Fruit fly (Drosophila melanogaster) whole organism, embryonic: ENCODE measurements around the gene CG33124.

Source experiments
- Ada2b ChIP-seq: fragments of 200-800 bp; sonication (Bioruptor generic); IDR thresholded peaks from 2 replicates; pipeline ENCODE4 v1.3.6; 2022; ENCODE audit warnings: missing biosample characterization, missing genetic modification characterization
- CG10274 ChIP-seq: fragments of 200-800 bp; sonication (Bioruptor generic); optimal IDR thresholded peaks from 3 replicates; lab custom pipeline; 2017; ENCODE audit warnings: missing biosample characterization, mild to moderate bottlenecking, missing genetic modification characterization
- CG10321 ChIP-seq: fragments of 200-800 bp; sonication (Bioruptor generic); IDR thresholded peaks from 2 replicates; pipeline ENCODE4 v1.3.6; 2022; ENCODE audit warnings: missing biosample characterization, missing genetic modification characterization
- CG10431 ChIP-seq: fragments of 200-800 bp; sonication (Bioruptor generic); optimal IDR thresholded peaks from 3 replicates; lab custom pipeline; 2018; ENCODE audit warnings: missing biosample characterization, mild to moderate bottlenecking, missing genetic modification characterization
- CG11560 ChIP-seq: fragments of 200-800 bp; sonication (Bioruptor generic); IDR thresholded peaks from 3 replicates; pipeline ENCODE4 v1.3.6; 2022; ENCODE audit warnings: missing biosample characterization, missing genetic modification characterization
- CG11723 ChIP-seq: fragments of 200-800 bp; sonication (Bioruptor generic); optimal IDR thresholded peaks from 2 replicates; lab custom pipeline; 2017; ENCODE audit warnings: missing biosample characterization, mild to moderate bottlenecking, missing genetic modification characterization
- CG12299 ChIP-seq: fragments of 200-800 bp; sonication (Bioruptor generic); optimal IDR thresholded peaks from 2 replicates; lab custom pipeline; 2018; ENCODE audit warnings: missing biosample characterization, mild to moderate bottlenecking, missing genetic modification characterization
- CG15479 ChIP-seq: fragments of 200-800 bp; sonication (Bioruptor generic); optimal IDR thresholded peaks from 3 replicates; lab custom pipeline; 2019; ENCODE audit warnings: missing biosample characterization, mild to moderate bottlenecking, missing genetic modification characterization, moderate library complexity
- CG17385 ChIP-seq: fragments of 200-800 bp; sonication (Bioruptor generic); optimal IDR thresholded peaks from 3 replicates; lab custom pipeline; 2018; ENCODE audit warnings: missing biosample characterization, mild to moderate bottlenecking, missing genetic modification characterization
- CG1792 ChIP-seq: fragments of 200-800 bp; sonication (Bioruptor generic); optimal IDR thresholded peaks from 2 replicates; lab custom pipeline; 2016; ENCODE audit warnings: missing biosample characterization, missing genetic modification characterization
- CG2875 ChIP-seq: fragments of 200-800 bp; sonication (Bioruptor generic); optimal IDR thresholded peaks from 2 replicates; lab custom pipeline; 2017; ENCODE audit warnings: missing biosample characterization, mild to moderate bottlenecking, missing genetic modification characterization, missing genetic modification reagents
- CG3163 ChIP-seq: fragments of 200-800 bp; sonication (Bioruptor generic); optimal IDR thresholded peaks from 3 replicates; lab custom pipeline; 2016; ENCODE audit warnings: missing biosample characterization, missing genetic modification characterization
- CG4730 ChIP-seq: fragments of 200-800 bp; sonication (Bioruptor generic); IDR thresholded peaks from 2 replicates; pipeline ENCODE4 v1.3.6; 2022; ENCODE audit warnings: missing biosample characterization, missing genetic modification characterization
- CG7556 ChIP-seq: fragments of 200-800 bp; sonication (Bioruptor generic); optimal IDR thresholded peaks from 2 replicates; lab custom pipeline; 2017; ENCODE audit warnings: missing biosample characterization, mild to moderate bottlenecking, missing genetic modification characterization
- CG8944 ChIP-seq: fragments of 200-800 bp; sonication (Bioruptor generic); optimal IDR thresholded peaks from 3 replicates; lab custom pipeline; 2016; ENCODE audit warnings: missing biosample characterization, missing genetic modification characterization
- CHES-1-like ChIP-seq: fragments of 200-800 bp; sonication (Bioruptor generic); optimal IDR thresholded peaks from 2 replicates; lab custom pipeline; 2016; ENCODE audit warnings: missing biosample characterization, missing genetic modification characterization
- Deaf1 ChIP-seq: fragments of 200-800 bp; optimal IDR thresholded peaks from 3 replicates; lab custom pipeline; 2019; ENCODE audit warnings: missing biosample characterization, mild to moderate bottlenecking, missing genetic modification characterization, moderate library complexity
- Eip74EF ChIP-seq, 2 experiments: fragments of 200-800 bp in 1 of 2; fragments of >200 bp in 1 of 2; sonication (Bioruptor generic) in 1 of 2; optimal IDR thresholded peaks; 2 replicates each; lab custom pipeline; 2017 to 2019; ENCODE audit warnings: missing biosample characterization in 2 of 2, missing genetic modification characterization in 2 of 2, mild to moderate bottlenecking in 1 of 2, moderate library complexity in 1 of 2
- Hr3 ChIP-seq: fragments of 200-800 bp; sonication (Bioruptor generic); optimal IDR thresholded peaks from 3 replicates; lab custom pipeline; 2016; ENCODE audit warnings: missing biosample characterization, missing genetic modification characterization
- Lim3 ChIP-seq: fragments of 200-800 bp; sonication (Bioruptor generic); IDR thresholded peaks from 2 replicates; pipeline ENCODE4 v1.3.6; 2022; ENCODE audit warnings: missing biosample characterization, missing genetic modification characterization
- NFAT ChIP-seq: fragments of 200-800 bp; sonication (Bioruptor generic); IDR thresholded peaks from 2 replicates; pipeline ENCODE4 v1.3.6; 2022; ENCODE audit warnings: missing biosample characterization, missing genetic modification characterization
- NK7.1 ChIP-seq: fragments of 200-800 bp; sonication (Bioruptor generic); optimal IDR thresholded peaks from 3 replicates; lab custom pipeline; 2016; ENCODE audit warnings: missing biosample characterization, missing genetic modification characterization
- Neu2 ChIP-seq: fragments of 200-800 bp; sonication (Bioruptor generic); optimal IDR thresholded peaks from 3 replicates; lab custom pipeline; 2016; ENCODE audit warnings: missing biosample characterization, missing genetic modification characterization, borderline replicate concordance
- Nf-YB ChIP-seq: fragments of 200-800 bp; sonication (Bioruptor generic); optimal IDR thresholded peaks from 3 replicates; lab custom pipeline; 2019; ENCODE audit warnings: missing biosample characterization, mild to moderate bottlenecking, missing genetic modification characterization, moderate library complexity
- NfI ChIP-seq: fragments of 200-800 bp; sonication (Bioruptor generic); optimal IDR thresholded peaks from 3 replicates; lab custom pipeline; 2018; ENCODE audit warnings: missing biosample characterization, mild to moderate bottlenecking, missing genetic modification characterization, moderate library complexity
- Scr ChIP-seq: fragments of 200-800 bp; sonication (Bioruptor generic); IDR thresholded peaks from 2 replicates; pipeline ENCODE4 v1.3.6; 2022; ENCODE audit warnings: missing biosample characterization, missing genetic modification characterization; ENCODE audit not compliant: partially characterized antibody
- Six4 ChIP-seq: fragments of 200-800 bp; sonication (Bioruptor generic); optimal IDR thresholded peaks from 2 replicates; lab custom pipeline; 2016; ENCODE audit warnings: missing biosample characterization, missing genetic modification characterization
- Spps ChIP-seq: fragments of 200-800 bp; sonication (Bioruptor generic); optimal IDR thresholded peaks from 2 replicates; lab custom pipeline; 2018; ENCODE audit warnings: missing biosample characterization, mild to moderate bottlenecking, missing genetic modification characterization
- Ssrp ChIP-seq: fragments of 200-800 bp; sonication (Bioruptor generic); optimal IDR thresholded peaks from 2 replicates; lab custom pipeline; 2018; ENCODE audit warnings: missing biosample characterization, mild to moderate bottlenecking, missing genetic modification characterization, moderate library complexity
- Stat92E ChIP-seq, 3 experiments: fragments of >200 bp in 2 of 3; fragments of 200-800 bp in 1 of 3; sonication (Bioruptor generic) in 1 of 3; optimal IDR thresholded peaks; 2 replicates each; lab custom pipeline; 2017 to 2019; ENCODE audit warnings: missing biosample characterization in 3 of 3, missing genetic modification characterization in 3 of 3, mild to moderate bottlenecking in 1 of 3, moderate library complexity in 1 of 3
- TFAM ChIP-seq: fragments of 200-800 bp; sonication (Bioruptor generic); optimal IDR thresholded peaks from 2 replicates; lab custom pipeline; 2017; ENCODE audit warnings: missing biosample characterization, missing genetic modification characterization, inconsistent platforms
- Taf1 ChIP-seq: fragments of 200-800 bp; sonication (Bioruptor generic); IDR thresholded peaks from 2 replicates; pipeline ENCODE4 v1.3.6; 2022; ENCODE audit warnings: missing biosample characterization, missing genetic modification characterization
- Vsx1 ChIP-seq: fragments of 200-800 bp; sonication (Bioruptor generic); optimal IDR thresholded peaks from 2 replicates; lab custom pipeline; 2017; ENCODE audit warnings: missing biosample characterization, mild to moderate bottlenecking, missing genetic modification characterization, missing genetic modification reagents
- br ChIP-seq: fragments of >200 bp; optimal IDR thresholded peaks from 2 replicates; lab custom pipeline; 2017
- cad ChIP-seq: fragments of >200 bp; optimal IDR thresholded peaks from 2 replicates; lab custom pipeline; 2017; ENCODE audit warnings: missing biosample characterization, missing genetic modification characterization
- caup ChIP-seq: fragments of 200-800 bp; sonication (Bioruptor generic); optimal IDR thresholded peaks from 3 replicates; lab custom pipeline; 2017; ENCODE audit warnings: missing biosample characterization, mild to moderate bottlenecking, missing genetic modification characterization, moderate library complexity; ENCODE audit not compliant: severe bottlenecking
- cg ChIP-seq: fragments of 200-800 bp; sonication (Bioruptor generic); optimal IDR thresholded peaks from 3 replicates; lab custom pipeline; 2019; ENCODE audit warnings: missing biosample characterization, mild to moderate bottlenecking, missing genetic modification characterization, moderate library complexity
- dmrt11E ChIP-seq: fragments of 200-800 bp; sonication (Bioruptor generic); optimal IDR thresholded peaks from 3 replicates; lab custom pipeline; 2018; ENCODE audit warnings: missing biosample characterization, mild to moderate bottlenecking, missing genetic modification characterization, moderate library complexity
- ems ChIP-seq: fragments of 200-800 bp; sonication (Bioruptor generic); optimal IDR thresholded peaks from 3 replicates; lab custom pipeline; 2016; ENCODE audit warnings: missing biosample characterization, missing genetic modification characterization
- fd102C ChIP-seq: fragments of 200-800 bp; sonication (Bioruptor generic); optimal IDR thresholded peaks from 2 replicates; lab custom pipeline; 2018; ENCODE audit warnings: missing biosample characterization, mild to moderate bottlenecking, missing genetic modification characterization, moderate library complexity
- hth ChIP-seq: fragments of >200 bp; optimal IDR thresholded peaks from 2 replicates; lab custom pipeline; 2017; ENCODE audit warnings: inconsistent platforms
- maf-S ChIP-seq: fragments of 200-800 bp; sonication (Bioruptor generic); optimal IDR thresholded peaks from 2 replicates; lab custom pipeline; 2016; ENCODE audit warnings: missing biosample characterization, missing genetic modification characterization
- mirr ChIP-seq: fragments of 200-800 bp; sonication (Bioruptor generic); optimal IDR thresholded peaks from 3 replicates; lab custom pipeline; 2018; ENCODE audit warnings: missing biosample characterization, mild to moderate bottlenecking, missing genetic modification characterization
- oc ChIP-seq: fragments of 200-800 bp; sonication (Bioruptor generic); optimal IDR thresholded peaks from 2 replicates; lab custom pipeline; 2018; ENCODE audit warnings: missing biosample characterization, mild to moderate bottlenecking, missing genetic modification characterization, moderate library complexity
- phol ChIP-seq: fragments of 200-800 bp; sonication (Bioruptor generic); optimal IDR thresholded peaks from 3 replicates; lab custom pipeline; 2018; ENCODE audit warnings: missing biosample characterization, mild to moderate bottlenecking, missing genetic modification characterization, moderate library complexity
- psq ChIP-seq: fragments of 200-800 bp; sonication (Bioruptor generic); optimal IDR thresholded peaks from 2 replicates; lab custom pipeline; 2017; ENCODE audit warnings: missing biosample characterization, missing genetic modification characterization
- ranshi ChIP-seq: fragments of 200-800 bp; sonication (Bioruptor generic); IDR thresholded peaks from 2 replicates; pipeline ENCODE4 v1.3.6; 2022; ENCODE audit warnings: missing biosample characterization, missing genetic modification characterization
- schlank ChIP-seq: fragments of 200-800 bp; sonication (Bioruptor generic); optimal IDR thresholded peaks from 2 replicates; lab custom pipeline; 2018; ENCODE audit warnings: missing biosample characterization, mild to moderate bottlenecking, missing genetic modification characterization
- tup ChIP-seq: fragments of 200-800 bp; sonication (Bioruptor generic); optimal IDR thresholded peaks from 2 replicates; lab custom pipeline; 2016; ENCODE audit warnings: missing biosample characterization, mild to moderate bottlenecking, missing genetic modification characterization, moderate library complexity
- tx ChIP-seq: fragments of 200-800 bp; sonication (Bioruptor generic); optimal IDR thresholded peaks from 2 replicates; lab custom pipeline; 2016; ENCODE audit warnings: missing biosample characterization, missing genetic modification characterization
- zen ChIP-seq: fragments of 200-800 bp; sonication (Bioruptor generic); optimal IDR thresholded peaks from 3 replicates; lab custom pipeline; 2018; ENCODE audit warnings: missing biosample characterization, mild to moderate bottlenecking, missing genetic modification characterization, moderate library complexity

The CG33124 gene

dm6 chr2L:2193357-2193780 lies 15.5 kb downstream of the CG33124 start (continued):
- TF ChIP-seq Six4 (GFP tag; lab: Kevin White, UChicago) (no peak), cad (GFP tag; lab: Kevin White, UChicago) (no peak), CG10431 (GFP tag; lab: Kevin White, UChicago) (peak; percentile 42), fd102C (GFP tag; lab: Kevin White, UChicago) (no peak), CG3163 (GFP tag; lab: Kevin White, UChicago) (peak; percentile 35), zen (tag; lab: Kevin White, UChicago) (no peak), Nf-YB (peak; percentile 73), hth (lab: Kevin White, UChicago) (no peak), maf-S (GFP tag; lab: Kevin White, UChicago) (no peak), psq (no peak), Deaf1 (tag; lab: Kevin White, UChicago) (peak; percentile 83), CHES-1-like (GFP tag; lab: Kevin White, UChicago) (peak; percentile 3), CG11560 (no peak), caup (peak; percentile 53), Lim3 (GFP tag; lab: Robert Waterston, UW) (no peak), Scr (no peak), CG10274 (no peak), mirr (GFP tag; lab: Kevin White, UChicago) (peak; percentile 79), ems (GFP tag; lab: Kevin White, UChicago) (peak; percentile 37), ranshi (GFP tag; lab: Robert Waterston, UW) (no peak), CG12299 (tag; lab: Kevin White, UChicago) (peak; percentile 22), Taf1 (GFP tag; lab: Robert Waterston, UW) (no peak), tup (GFP tag; lab: Kevin White, UChicago) (no peak), TFAM (GFP tag; lab: Kevin White, UChicago) (no peak), phol (tag; lab: Kevin White, UChicago) (no peak), tx (GFP tag; lab: Kevin White, UChicago) (no peak), Hr3 (GFP tag; lab: Kevin White, UChicago) (no peak), Spps (no peak), Vsx1 (GFP tag; lab: Kevin White, UChicago) (peak; percentile 67), CG8944 (GFP tag; lab: Kevin White, UChicago) (no peak), CG15479 (GFP tag; lab: Kevin White, UChicago) (no peak), CG4730 (GFP tag; lab: Robert Waterston, UW) (no peak), schlank (tag; lab: Kevin White, UChicago) (peak; percentile 59), Neu2 (GFP tag; lab: Kevin White, UChicago) (no peak), CG10321 (no peak), cg (GFP tag; lab: Kevin White, UChicago) (peak; percentile 38), CG7556 (no peak), CG17385 (peak; percentile 62), oc (peak; percentile 76), CG11723 (GFP tag; lab: Kevin White, UChicago) (peak; percentile 49), Stat92E (GFP tag; optimal IDR thresholded peaks at IDR 0.05; lab: Kevin White, UChicago) (peak in 1 of 3 experiments; percentile 89), NK7.1 (GFP tag; lab: Kevin White, UChicago) (peak; percentile 34), NfI (GFP tag; lab: Kevin White, UChicago) (peak; percentile 44), br (lab: Kevin White, UChicago) (no peak), Eip74EF (GFP tag; optimal IDR thresholded peaks at IDR 0.05; lab: Kevin White, UChicago) (peak in 1 of 2 experiments; percentile 82), CG2875 (GFP tag; lab: Kevin White, UChicago) (peak; percentile 40), dmrt11E (no peak), CG1792 (no peak), Ssrp (no peak), Ada2b (GFP tag; lab: Robert Waterston, UW) (no peak), NFAT (GFP tag; lab: Robert Waterston, UW) (no peak)
